Worm (Caenorhabditis elegans): ENCODE results near the gene unc-130.

unc-130 gene

DNA sequence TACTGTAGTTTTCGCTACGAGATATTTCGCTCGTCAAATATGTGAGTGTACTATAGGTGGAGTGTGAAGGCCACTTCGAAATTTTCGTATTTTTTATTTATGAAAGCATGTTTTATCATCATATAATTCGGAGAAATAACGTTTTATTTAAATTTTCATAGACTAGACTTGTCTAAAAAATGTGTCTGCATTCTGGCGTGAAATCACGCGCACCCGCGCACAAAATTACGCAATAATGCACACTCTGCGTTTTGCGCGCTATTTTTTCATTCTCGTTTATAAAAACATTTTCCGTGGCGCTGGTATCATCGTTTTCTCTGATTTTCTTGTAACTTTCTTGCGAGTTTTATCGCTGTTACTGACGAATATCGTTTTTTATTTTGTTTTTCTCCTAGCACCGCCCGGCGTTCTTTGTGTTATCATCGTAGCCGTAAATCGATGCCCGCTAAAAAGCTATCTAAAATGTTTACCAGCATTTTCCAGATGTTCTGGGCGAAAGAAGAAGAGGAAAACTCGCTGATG is 15.5 kb downstream of the unc-130 start, which contains the start of gene saps-1:
Gene saps-1 (plus strand): TSS at position 472 of the 522 bp plus-strand sequence.
- TF ChIP-seq ztf-18 (tag; optimal IDR thresholded peaks at IDR 0.05) = peak; percentile 27
- TF ChIP-seq ztf-22 (GFP tag; optimal IDR thresholded peaks at IDR 0.05) = no peak
- TF ChIP-seq repo-1 (tag; optimal IDR thresholded peaks at IDR 0.05) = no peak
- TF ChIP-seq cebp-1 (GFP tag; IDR thresholded peaks at IDR 0.05) = peak; percentile 55; the same call in 1 of the 2 replicates
- peak; percentile 87 for TF ChIP-seq cebp-1 (tag; optimal IDR thresholded peaks at IDR 0.05)
- TF ChIP-seq athp-1 (tag; optimal IDR thresholded peaks at IDR 0.05) = peak; percentile 30
- peak; percentile 53; the same call in 1 of the 2 replicates for TF ChIP-seq rcor-1 (GFP tag; IDR thresholded peaks at IDR 0.05)
- TF ChIP-seq Y53G8AR.9 (GFP tag; conservative IDR thresholded peaks at IDR 0.05) = no peak
- TF ChIP-seq B0261.1 (tag; optimal IDR thresholded peaks at IDR 0.05) = no peak
- TF ChIP-seq F37B4.10 (GFP tag; IDR thresholded peaks at IDR 0.05) = no peak
- no peak for TF ChIP-seq Y95B8A.8 (GFP tag; IDR thresholded peaks at IDR 0.05)
- no peak for TF ChIP-seq nhr-120 (GFP tag; IDR thresholded peaks at IDR 0.05)
- TF ChIP-seq B0336.3 (GFP tag; IDR thresholded peaks at IDR 0.05) = 0 out of 2 replicates have a peak, but pooled peaks have one; percentile 40
- peak; percentile 22 for TF ChIP-seq tlf-1 (GFP tag; optimal IDR thresholded peaks at IDR 0.05)
- TF ChIP-seq nhr-179 (tag; optimal IDR thresholded peaks at IDR 0.05) = no peak
- TF ChIP-seq Y67H2A.10 (GFP tag; conservative IDR thresholded peaks at IDR 0.05) = no peak
- TF ChIP-seq mes-4 (tag; optimal IDR thresholded peaks at IDR 0.05) = no peak
- no peak for TF ChIP-seq hlh-12 (tag; optimal IDR thresholded peaks at IDR 0.05)
- TF ChIP-seq hmg-1.2 (GFP tag; IDR thresholded peaks at IDR 0.05) = peak; percentile 39; the same call in 1 of the 2 replicates
- TF ChIP-seq madf-3 (GFP tag; IDR thresholded peaks at IDR 0.05) = 0 out of 2 replicates have a peak, but pooled peaks have one; percentile 35
- TF ChIP-seq K12H6.12 (tag; optimal IDR thresholded peaks at IDR 0.05) = no peak
- TF ChIP-seq lsl-1 (GFP tag; optimal IDR thresholded peaks at IDR 0.05) = peak; percentile 95
- TF ChIP-seq lin-35 (GFP tag; optimal IDR thresholded peaks at IDR 0.05) = peak in 1 of 3 experiments; percentile 21
- TF ChIP-seq snpc-4 (GFP tag; optimal IDR thresholded peaks at IDR 0.05) = no peak
- TF ChIP-seq snpc-4 (tag; optimal IDR thresholded peaks at IDR 0.05) = peak in 2 of 4 experiments; percentile 12 to 44
- TF ChIP-seq Y53F4B.3 (GFP tag; IDR thresholded peaks at IDR 0.05) = no peak
- TF ChIP-seq lsy-27 (tag; optimal IDR thresholded peaks at IDR 0.05; ENCODE audit: borderline replicate concordance, insufficient read depth) = no peak
- TF ChIP-seq ceh-100 (GFP tag; IDR thresholded peaks at IDR 0.05) = no peak
- peak; percentile 80 for TF ChIP-seq D2030.7 (GFP tag; IDR thresholded peaks at IDR 0.05)
- no peak for TF ChIP-seq sdz-38 (tag; optimal IDR thresholded peaks at IDR 0.05)
- TF ChIP-seq atf-7 (tag; optimal IDR thresholded peaks at IDR 0.05) = no peak
- no peak for TF ChIP-seq dpff-1 (tag; optimal IDR thresholded peaks at IDR 0.05)
- TF ChIP-seq lin-54 (GFP tag; optimal IDR thresholded peaks at IDR 0.05) = peak; percentile 68
- TF ChIP-seq bed-2 (GFP tag; IDR thresholded peaks at IDR 0.05) = no peak
- TF ChIP-seq attf-3 (GFP tag; conservative IDR thresholded peaks at IDR 0.05) = no peak
- TF ChIP-seq hsf-1 (GFP tag; IDR thresholded peaks at IDR 0.05) = no peak
- no peak for TF ChIP-seq bed-1 (GFP tag; IDR thresholded peaks at IDR 0.05)
- no peak for TF ChIP-seq nhr-27 (tag; optimal IDR thresholded peaks at IDR 0.05)
- no peak for TF ChIP-seq ztf-6 (GFP tag; IDR thresholded peaks at IDR 0.05)
- no peak for TF ChIP-seq die-1 (tag; optimal IDR thresholded peaks at IDR 0.05)
- no peak for TF ChIP-seq egl-18 (GFP tag; IDR thresholded peaks at IDR 0.05)
- peak; percentile 18 for TF ChIP-seq snpc-1.1 (tag; optimal IDR thresholded peaks at IDR 0.05; ENCODE audit: insufficient read depth)
- no peak for TF ChIP-seq gei-17 (GFP tag; optimal IDR thresholded peaks at IDR 0.05)
- no peak for TF ChIP-seq ztf-25 (GFP tag; IDR thresholded peaks at IDR 0.05)
- TF ChIP-seq dox-1 (GFP tag; IDR thresholded peaks at IDR 0.05) = peak; percentile 77
- TF ChIP-seq him-1 (tag; optimal IDR thresholded peaks at IDR 0.05) = no peak
- no peak for TF ChIP-seq F23B12.7 (tag; optimal IDR thresholded peaks at IDR 0.05; ENCODE audit: insufficient read depth)
- TF ChIP-seq mel-28 (tag; optimal IDR thresholded peaks at IDR 0.05; ENCODE audit: borderline replicate concordance) = no peak
- TF ChIP-seq Y56A3A.18 (GFP tag; IDR thresholded peaks at IDR 0.05) = no peak

All from whole organism, young adult.